Fruit fly (Drosophila melanogaster): ENCODE measurements around the gene CG15042.
A peak's percentile ranks its signal among the peaks of the same experiment; 100 is the strongest.

The CG15042 gene

dm6 chrX:18546785-18547184 lies 18.7 kb upstream of the CG15042 start (continued):
- TF ChIP-seq lilli (GFP tag; optimal IDR thresholded peaks at IDR 0.05) (peak; percentile 83), CG13775 (GFP tag; optimal IDR thresholded peaks at IDR 0.05) (peak; percentile 56), CG6854 (GFP tag; optimal IDR thresholded peaks at IDR 0.05) (peak; percentile 46), pita (GFP tag; optimal IDR thresholded peaks at IDR 0.05) (no peak), abd-A (tag; optimal IDR thresholded peaks at IDR 0.05) (peak; percentile 18), CG10959 (GFP tag; IDR thresholded peaks at IDR 0.05) (peak; percentile 56), schlank (tag; optimal IDR thresholded peaks at IDR 0.05) (peak; percentile 60), CG7786 (GFP tag; optimal IDR thresholded peaks at IDR 0.05) (peak; percentile 73), dati (GFP tag; IDR thresholded peaks at IDR 0.05) (peak; percentile 70), nerfin-2 (GFP tag; IDR thresholded peaks at IDR 0.05; ENCODE audit: partially characterized antibody) (no peak), CG2120 (GFP tag; optimal IDR thresholded peaks at IDR 0.05) (peak; percentile 88), az2 (GFP tag; optimal IDR thresholded peaks at IDR 0.05) (peak; percentile 68), ac (GFP tag; optimal IDR thresholded peaks at IDR 0.05) (no peak), CG10147 (GFP tag; optimal IDR thresholded peaks at IDR 0.05) (peak; percentile 72), CG9932 (GFP tag; IDR thresholded peaks at IDR 0.05) (peak; percentile 87), CG12071 (GFP tag; optimal IDR thresholded peaks at IDR 0.05) (peak; percentile 80), lab (GFP tag; optimal IDR thresholded peaks at IDR 0.05) (peak; percentile 86), CG1024 (GFP tag; IDR thresholded peaks at IDR 0.05) (peak; percentile 78), Six4 (GFP tag; optimal IDR thresholded peaks at IDR 0.05) (peak; percentile 32), eve (GFP tag; optimal IDR thresholded peaks at IDR 0.05) (peak in 1 of 2 experiments; percentile 84), HHEX (GFP tag; optimal IDR thresholded peaks at IDR 0.05) (peak; percentile 75), MTF-1 (GFP tag; optimal IDR thresholded peaks at IDR 0.05; ENCODE audit: borderline replicate concordance) (peak; percentile 29), TFAM (GFP tag; optimal IDR thresholded peaks at IDR 0.05) (no peak), gcm2 (GFP tag; optimal IDR thresholded peaks at IDR 0.05) (peak; percentile 36), ato (GFP tag; IDR thresholded peaks at IDR 0.05; ENCODE audit: partially characterized antibody) (no peak), da (GFP tag; optimal IDR thresholded peaks at IDR 0.05) (no peak), CG13123 (GFP tag; optimal IDR thresholded peaks at IDR 0.05) (peak; percentile 3), HmgZ (tag; optimal IDR thresholded peaks at IDR 0.05) (peak; percentile 79), Neu2 (GFP tag; optimal IDR thresholded peaks at IDR 0.05; ENCODE audit: borderline replicate concordance) (no peak), CG15011 (GFP tag; optimal IDR thresholded peaks at IDR 0.05) (peak; percentile 45), p53 (GFP tag; optimal IDR thresholded peaks at IDR 0.05) (peak; percentile 11), CG6689 (GFP tag; IDR thresholded peaks at IDR 0.05) (peak; percentile 86), hth (optimal IDR thresholded peaks at IDR 0.05) (no peak), CG1233 (GFP tag; optimal IDR thresholded peaks at IDR 0.05) (peak; percentile 64), amos (GFP tag; IDR thresholded peaks at IDR 0.05; ENCODE audit: partially characterized antibody) (no peak), CG10321 (GFP tag; IDR thresholded peaks at IDR 0.05) (peak; percentile 48; the same call in 1 of the 2 replicates), PHDP (tag; optimal IDR thresholded peaks at IDR 0.05) (peak; percentile 82), bowl (GFP tag; IDR thresholded peaks at IDR 0.05) (peak; percentile 58; the same call in 1 of the 2 replicates), CG9437 (GFP tag; optimal IDR thresholded peaks at IDR 0.05) (peak; percentile 60), trh (GFP tag; optimal IDR thresholded peaks at IDR 0.05) (peak; percentile 14), tx (GFP tag; optimal IDR thresholded peaks at IDR 0.05) (peak; percentile 65), CG10654 (GFP tag; optimal IDR thresholded peaks at IDR 0.05) (peak; percentile 58), CG8944 (GFP tag; optimal IDR thresholded peaks at IDR 0.05) (peak; percentile 53), CG11456 (GFP tag; IDR thresholded peaks at IDR 0.05) (peak; percentile 90), CG6813 (GFP tag; optimal IDR thresholded peaks at IDR 0.05) (peak; percentile 57), CG12942 (GFP tag; optimal IDR thresholded peaks at IDR 0.05) (peak; percentile 51), sim (GFP tag; IDR thresholded peaks at IDR 0.05) (no peak), CG8924 (tag; optimal IDR thresholded peaks at IDR 0.05) (peak; percentile 74), CG8290 (GFP tag; optimal IDR thresholded peaks at IDR 0.05) (no peak), CG8290 (tag; optimal IDR thresholded peaks at IDR 0.05) (peak in 1 of 2 experiments; percentile 90), CG4328 (GFP tag; optimal IDR thresholded peaks at IDR 0.05) (peak; percentile 12), Sry-δ (GFP tag; optimal IDR thresholded peaks at IDR 0.05) (peak; percentile 27)
